Fruit fly (Drosophila melanogaster) whole organism, embryonic: ENCODE data around the gene CG4968.

Source experiments
- Aef1 ChIP-seq: fragments of 200-800 bp; sonication (Bioruptor generic); IDR thresholded peaks from 3 replicates; pipeline ENCODE4 v1.3.6; 2022; ENCODE audit warnings: missing biosample characterization, missing genetic modification characterization
- Asciz ChIP-seq: fragments of 200-800 bp; sonication (Bioruptor generic); optimal IDR thresholded peaks from 2 replicates; lab custom pipeline; 2017; ENCODE audit warnings: missing biosample characterization, mild to moderate bottlenecking, missing genetic modification characterization, missing genetic modification reagents
- B-H2 ChIP-seq: fragments of 200-800 bp; sonication (Bioruptor generic); optimal IDR thresholded peaks from 2 replicates; lab custom pipeline; 2018; ENCODE audit warnings: missing biosample characterization, mild to moderate bottlenecking, missing genetic modification characterization
- C15 ChIP-seq: fragments of 200-800 bp; sonication (Bioruptor generic); IDR thresholded peaks from 3 replicates; pipeline ENCODE4 v1.3.6; 2022; ENCODE audit warnings: missing biosample characterization, missing genetic modification characterization
- CG10321 ChIP-seq: fragments of 200-800 bp; sonication (Bioruptor generic); IDR thresholded peaks from 2 replicates; pipeline ENCODE4 v1.3.6; 2022; ENCODE audit warnings: missing biosample characterization, missing genetic modification characterization
- CG10543 ChIP-seq: fragments of 200-800 bp; sonication (Bioruptor generic); optimal IDR thresholded peaks from 3 replicates; lab custom pipeline; 2017; ENCODE audit warnings: missing biosample characterization, mild to moderate bottlenecking, missing genetic modification characterization, moderate library complexity
- CG12219 ChIP-seq: fragments of 200-800 bp; sonication (Bioruptor generic); optimal IDR thresholded peaks from 3 replicates; lab custom pipeline; 2018; ENCODE audit warnings: missing biosample characterization, mild to moderate bottlenecking, missing genetic modification characterization
- CG13424 ChIP-seq: fragments of 200-800 bp; sonication (Bioruptor generic); optimal IDR thresholded peaks from 2 replicates; lab custom pipeline; 2019; ENCODE audit warnings: missing biosample characterization, mild to moderate bottlenecking, missing genetic modification characterization, moderate library complexity
- CG13775 ChIP-seq: fragments of 200-800 bp; sonication (Bioruptor generic); optimal IDR thresholded peaks from 3 replicates; lab custom pipeline; 2017; ENCODE audit warnings: missing biosample characterization, mild to moderate bottlenecking, missing genetic modification characterization
- CG14014 ChIP-seq: fragments of 200-800 bp; sonication (Bioruptor generic); IDR thresholded peaks from 2 replicates; pipeline ENCODE4 v1.3.6; 2022; ENCODE audit warnings: missing biosample characterization, missing genetic modification characterization
- CG1603 ChIP-seq: fragments of 200-800 bp; sonication (Bioruptor generic); optimal IDR thresholded peaks from 2 replicates; lab custom pipeline; 2019; ENCODE audit warnings: missing biosample characterization, mild to moderate bottlenecking, missing genetic modification characterization, moderate library complexity
- CG17612 ChIP-seq: fragments of 200-800 bp; sonication (Bioruptor generic); IDR thresholded peaks from 2 replicates; pipeline ENCODE4 v1.3.6; 2022; ENCODE audit warnings: missing biosample characterization, missing genetic modification characterization
- CG17912 ChIP-seq: fragments of 200-800 bp; sonication (Bioruptor generic); optimal IDR thresholded peaks from 2 replicates; lab custom pipeline; 2018; ENCODE audit warnings: missing biosample characterization, mild to moderate bottlenecking, missing genetic modification characterization
- CG2875 ChIP-seq: fragments of 200-800 bp; sonication (Bioruptor generic); optimal IDR thresholded peaks from 2 replicates; lab custom pipeline; 2017; ENCODE audit warnings: missing biosample characterization, mild to moderate bottlenecking, missing genetic modification characterization, missing genetic modification reagents
- CG3726 ChIP-seq: fragments of 200-800 bp; sonication (Bioruptor generic); IDR thresholded peaks from 3 replicates; pipeline ENCODE4, ENCODE4 v1.3.6; 2022; ENCODE audit warnings: missing biosample characterization, missing genetic modification characterization
- CG3847 ChIP-seq: fragments of 200-800 bp; sonication (Bioruptor generic); IDR thresholded peaks from 2 replicates; pipeline ENCODE4 v1.3.6; 2022; ENCODE audit warnings: missing biosample characterization, missing genetic modification characterization
- CG4707 ChIP-seq: fragments of 200-800 bp; sonication (Bioruptor generic); optimal IDR thresholded peaks from 2 replicates; lab custom pipeline; 2018; ENCODE audit warnings: missing biosample characterization, mild to moderate bottlenecking, missing genetic modification characterization, moderate library complexity
- CG6272 ChIP-seq: fragments of 200-800 bp; sonication (Bioruptor generic); IDR thresholded peaks from 2 replicates; pipeline ENCODE4 v1.3.6; 2022; ENCODE audit warnings: missing biosample characterization, missing genetic modification characterization
- CG9609 ChIP-seq: fragments of 200-800 bp; sonication (Bioruptor generic); optimal IDR thresholded peaks from 3 replicates; lab custom pipeline; 2016; ENCODE audit warnings: missing biosample characterization, missing genetic modification characterization
- D19A ChIP-seq: fragments of 200-800 bp; optimal IDR thresholded peaks from 3 replicates; lab custom pipeline; 2019; ENCODE audit warnings: missing biosample characterization, mild to moderate bottlenecking, missing genetic modification characterization, moderate library complexity
- GATAe ChIP-seq: fragments of 200-800 bp; sonication (Bioruptor generic); conservative IDR thresholded peaks from 2 replicates; pipeline ENCODE4 v1.3.6; 2022; ENCODE audit warnings: missing biosample characterization, missing genetic modification characterization
- HLHmδ ChIP-seq: fragments of 200-800 bp; sonication (Bioruptor generic); optimal IDR thresholded peaks from 2 replicates; lab custom pipeline; 2018; ENCODE audit warnings: missing biosample characterization, mild to moderate bottlenecking, missing genetic modification characterization, moderate library complexity
- Hey ChIP-seq: fragments of 200-800 bp; sonication (Bioruptor generic); optimal IDR thresholded peaks from 3 replicates; lab custom pipeline; 2018; ENCODE audit warnings: missing biosample characterization, mild to moderate bottlenecking, missing genetic modification characterization
- HmgZ ChIP-seq: fragments of 200-800 bp; sonication (Bioruptor generic); optimal IDR thresholded peaks from 2 replicates; lab custom pipeline; 2018; ENCODE audit warnings: missing biosample characterization, mild to moderate bottlenecking, missing genetic modification characterization
- Lim3 ChIP-seq: fragments of 200-800 bp; sonication (Bioruptor generic); IDR thresholded peaks from 2 replicates; pipeline ENCODE4 v1.3.6; 2022; ENCODE audit warnings: missing biosample characterization, missing genetic modification characterization
- Max ChIP-seq: fragments of 200-800 bp; sonication (Bioruptor generic); optimal IDR thresholded peaks from 2 replicates; lab custom pipeline; 2016; ENCODE audit warnings: missing biosample characterization, mild to moderate bottlenecking, missing genetic modification characterization
- Med ChIP-seq: fragments of 200-800 bp; sonication (Bioruptor generic); peaks from one replicate; lab custom pipeline; 2016; ENCODE audit warnings: missing biosample characterization, missing genetic modification characterization, mild to moderate bottlenecking, inconsistent platforms, moderate library complexity
- Mes4 ChIP-seq: fragments of 200-800 bp; sonication (Bioruptor generic); optimal IDR thresholded peaks from 2 replicates; lab custom pipeline; 2016; ENCODE audit warnings: missing biosample characterization, missing genetic modification characterization
- Nf-YC ChIP-seq: fragments of 200-800 bp; optimal IDR thresholded peaks from 3 replicates; lab custom pipeline; 2019; ENCODE audit warnings: missing biosample characterization, mild to moderate bottlenecking, missing genetic modification characterization, moderate library complexity
- Spps ChIP-seq: fragments of 200-800 bp; sonication (Bioruptor generic); optimal IDR thresholded peaks from 2 replicates; lab custom pipeline; 2018; ENCODE audit warnings: missing biosample characterization, mild to moderate bottlenecking, missing genetic modification characterization
- YL-1 ChIP-seq: fragments of 200-800 bp; sonication (Bioruptor generic); optimal IDR thresholded peaks from 3 replicates; lab custom pipeline; 2017; ENCODE audit warnings: missing biosample characterization, mild to moderate bottlenecking, missing genetic modification characterization
- ap ChIP-seq: fragments of 200-800 bp; sonication (Bioruptor generic); IDR thresholded peaks from 2 replicates; pipeline ENCODE4 v1.3.6; 2022; ENCODE audit warnings: missing biosample characterization, missing genetic modification characterization
- ara ChIP-seq: fragments of 200-800 bp; sonication (Bioruptor generic); IDR thresholded peaks from 2 replicates; pipeline ENCODE4 v1.3.6; 2022; ENCODE audit warnings: missing biosample characterization, missing genetic modification characterization
- ato ChIP-seq: fragments of 200-800 bp; sonication (Bioruptor generic); IDR thresholded peaks from 2 replicates; pipeline ENCODE4 v1.3.6; 2022; ENCODE audit warnings: missing biosample characterization, missing genetic modification characterization; ENCODE audit not compliant: partially characterized antibody
- bbx ChIP-seq: fragments of 200-800 bp; sonication (Bioruptor generic); IDR thresholded peaks from 2 replicates; pipeline ENCODE4 v1.3.6; 2022; ENCODE audit warnings: missing biosample characterization, missing genetic modification characterization; ENCODE audit not compliant: partially characterized antibody
- danr ChIP-seq: fragments of 200-800 bp; sonication (Bioruptor generic); IDR thresholded peaks from 2 replicates; pipeline ENCODE4 v1.3.6; 2022; ENCODE audit warnings: missing biosample characterization, missing genetic modification characterization
- fd64A ChIP-seq: fragments of 200-800 bp; sonication (Bioruptor generic); optimal IDR thresholded peaks from 3 replicates; lab custom pipeline; 2018; ENCODE audit warnings: missing biosample characterization, mild to moderate bottlenecking, missing genetic modification characterization
- hbn ChIP-seq: fragments of 200-800 bp; sonication (Bioruptor generic); IDR thresholded peaks from 2 replicates; pipeline ENCODE4 v1.3.6; 2022; ENCODE audit warnings: missing biosample characterization, missing genetic modification characterization; ENCODE audit not compliant: partially characterized antibody
- ind ChIP-seq: fragments of 200-800 bp; sonication (Bioruptor generic); optimal IDR thresholded peaks from 3 replicates; lab custom pipeline; 2016; ENCODE audit warnings: missing biosample characterization, missing genetic modification characterization
- lbe ChIP-seq: fragments of 200-800 bp; sonication (Bioruptor generic); optimal IDR thresholded peaks from 2 replicates; lab custom pipeline; 2016; ENCODE audit warnings: missing biosample characterization, mild to moderate bottlenecking, missing genetic modification characterization
- lov ChIP-seq, 2 experiments: fragments of 200-800 bp in 1 of 2; fragments of >200 bp in 1 of 2; sonication (Bioruptor generic) in 1 of 2; IDR thresholded peaks in 1 of 2; optimal IDR thresholded peaks in 1 of 2; 2 replicates in 1 of 2; 3 replicates in 1 of 2; pipeline versions ENCODE4 v1.3.6 to Lab custom; 2017 to 2022; ENCODE audit warnings: missing biosample characterization in 1 of 2, missing genetic modification characterization in 1 of 2
- oc ChIP-seq: fragments of 200-800 bp; sonication (Bioruptor generic); optimal IDR thresholded peaks from 2 replicates; lab custom pipeline; 2018; ENCODE audit warnings: missing biosample characterization, mild to moderate bottlenecking, missing genetic modification characterization, moderate library complexity
- pum ChIP-seq: fragments of 200-800 bp; sonication (Bioruptor generic); optimal IDR thresholded peaks from 2 replicates; lab custom pipeline; 2016; ENCODE audit warnings: missing biosample characterization, missing genetic modification characterization
- rib ChIP-seq: fragments of 200-800 bp; sonication (Bioruptor generic); IDR thresholded peaks from 2 replicates; pipeline ENCODE4 v1.3.6; 2022; ENCODE audit warnings: missing biosample characterization, missing genetic modification characterization
- salm ChIP-seq: fragments of 200-800 bp; sonication (Bioruptor generic); optimal IDR thresholded peaks from 2 replicates; lab custom pipeline; 2018; ENCODE audit warnings: missing biosample characterization, mild to moderate bottlenecking, missing genetic modification characterization
- sqz ChIP-seq: fragments of 200-800 bp; sonication (Bioruptor generic); optimal IDR thresholded peaks from 3 replicates; lab custom pipeline; 2018; ENCODE audit warnings: missing biosample characterization, mild to moderate bottlenecking, missing genetic modification characterization
- tgo ChIP-seq: fragments of 200-800 bp; sonication (Bioruptor generic); IDR thresholded peaks from 3 replicates; pipeline ENCODE4 v1.3.6; 2022; ENCODE audit warnings: missing biosample characterization, missing genetic modification characterization
- tin ChIP-seq: fragments of 200-800 bp; sonication (Bioruptor generic); optimal IDR thresholded peaks from 3 replicates; lab custom pipeline; 2016; ENCODE audit warnings: missing biosample characterization, missing genetic modification characterization
- trh ChIP-seq: fragments of 200-800 bp; sonication (Bioruptor generic); optimal IDR thresholded peaks from 2 replicates; lab custom pipeline; 2016; ENCODE audit warnings: missing biosample characterization, missing genetic modification characterization
- ttk ChIP-seq: fragments of 200-800 bp; sonication (Bioruptor generic); IDR thresholded peaks from 2 replicates; pipeline ENCODE4 v2.1.2; 2022; ENCODE audit warnings: missing biosample characterization, missing genetic modification characterization

Gene CG4968

DNA sequence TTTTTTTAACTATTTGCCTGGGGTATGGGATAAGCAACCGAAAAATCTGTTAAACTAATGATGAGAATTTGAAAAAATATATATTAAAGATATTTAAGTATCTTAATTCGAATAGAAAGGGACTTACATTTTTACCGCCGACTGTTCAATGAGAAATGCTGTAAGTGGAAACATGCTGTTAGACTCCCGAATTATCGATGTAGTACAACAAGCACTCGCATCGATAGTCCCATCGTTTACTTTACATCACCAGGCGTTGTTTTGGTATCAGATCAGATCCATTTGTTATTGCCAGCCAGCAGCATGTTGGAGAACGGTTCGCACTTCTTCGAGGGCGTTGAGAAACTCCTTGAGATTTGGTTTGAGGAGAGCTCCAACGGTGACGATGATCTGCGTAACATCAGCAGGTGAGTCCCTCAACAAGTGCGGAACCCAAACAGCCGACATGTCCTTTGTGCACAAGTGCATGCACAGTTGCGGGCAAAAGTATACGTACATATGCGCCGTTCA is 32.5 kb downstream of the CG4968 start, which contains the start of gene SamDC (continued):
- TF ChIP-seq Med (GFP tag; lab: Kevin White, UChicago), result peak; percentile 91
- TF ChIP-seq sqz (GFP tag; lab: Kevin White, UChicago), result no peak
- TF ChIP-seq ap, result no peak
- TF ChIP-seq CG10321 (GFP tag; lab: Robert Waterston, UW), result no peak
- no peak for TF ChIP-seq trh (GFP tag; lab: Kevin White, UChicago)
- no peak for TF ChIP-seq Spps (tag; lab: Kevin White, UChicago)
- TF ChIP-seq CG3847, result no peak; the same call in none of the 2 replicates
- TF ChIP-seq bbx (GFP tag; lab: Robert Waterston, UW), result peak; percentile 86
- no peak for TF ChIP-seq CG10543 (GFP tag; lab: Kevin White, UChicago)
- TF ChIP-seq YL-1 (GFP tag; lab: Kevin White, UChicago), result peak; percentile 61
- no peak for TF ChIP-seq Hey (tag; lab: Kevin White, UChicago)
- no peak for TF ChIP-seq CG2875 (GFP tag; lab: Kevin White, UChicago)
- TF ChIP-seq D19A (tag; lab: Kevin White, UChicago), result peak; percentile 55
- peak; percentile 14 for TF ChIP-seq salm (tag; lab: Kevin White, UChicago)
- TF ChIP-seq CG3726 (GFP tag; lab: Robert Waterston, UW), result no peak
- no peak for TF ChIP-seq oc (tag; lab: Kevin White, UChicago)
- no peak for TF ChIP-seq fd64A
- TF ChIP-seq CG6272 (GFP tag; lab: Robert Waterston, UW), result no peak
- no peak for TF ChIP-seq B-H2 (GFP tag; lab: Kevin White, UChicago)
- TF ChIP-seq lbe (GFP tag; lab: Kevin White, UChicago), result peak; percentile 13
- TF ChIP-seq Mes4 (GFP tag; lab: Kevin White, UChicago), result no peak
- TF ChIP-seq ara (GFP tag; lab: Robert Waterston, UW), result peak; percentile 58; the same call in 1 of the 2 replicates
- TF ChIP-seq Max, result peak; percentile 4
- peak; percentile 24; the same call in 1 of the 3 replicates for TF ChIP-seq Aef1 (GFP tag; lab: Robert Waterston, UW)
- TF ChIP-seq hbn (GFP tag; lab: Robert Waterston, UW), result peak; percentile 54
- TF ChIP-seq GATAe (GFP tag; lab: Robert Waterston, UW), result no peak
- TF ChIP-seq rib, result no peak
- no peak for TF ChIP-seq CG12219
- no peak for TF ChIP-seq Asciz (GFP tag; lab: Kevin White, UChicago)
- TF ChIP-seq tin (GFP tag; lab: Kevin White, UChicago), result peak; percentile 13
- TF ChIP-seq Lim3, result no peak
- TF ChIP-seq CG13424 (tag; lab: Kevin White, UChicago), result peak; percentile 59
- TF ChIP-seq HLHmδ (GFP tag; lab: Kevin White, UChicago), result peak; percentile 46
- no peak for TF ChIP-seq CG9609 (GFP tag; lab: Kevin White, UChicago)
- TF ChIP-seq tgo (GFP tag; lab: Robert Waterston, UW), result no peak; the same call in 1 of the 3 replicates
- TF ChIP-seq ind, result peak; percentile 25
- no peak for TF ChIP-seq pum (GFP tag; lab: Kevin White, UChicago)
- no peak for TF ChIP-seq C15 (GFP tag; lab: Robert Waterston, UW)
- no peak for TF ChIP-seq CG14014 (GFP tag; lab: Robert Waterston, UW)
- no peak for TF ChIP-seq CG17912 (GFP tag; lab: Kevin White, UChicago)
- TF ChIP-seq CG13775 (GFP tag; lab: Kevin White, UChicago), result peak; percentile 45
- TF ChIP-seq lov (optimal IDR thresholded peaks at IDR 0.05; lab: Kevin White, UChicago), result no peak
- no peak for TF ChIP-seq lov (GFP tag; IDR thresholded peaks at IDR 0.05; lab: Robert Waterston, UW)
- TF ChIP-seq ato (GFP tag; lab: Robert Waterston, UW), result peak; percentile 79
- TF ChIP-seq CG17612 (GFP tag; lab: Robert Waterston, UW), result no peak
- no peak for TF ChIP-seq danr
- TF ChIP-seq ttk (GFP tag; lab: Robert Waterston, UW), result no peak; the same call in 1 of the 2 replicates
- no peak for TF ChIP-seq Nf-YC (tag; lab: Kevin White, UChicago)
- peak; percentile 8 for TF ChIP-seq CG4707
- TF ChIP-seq CG1603 (tag; lab: Kevin White, UChicago), result peak; percentile 79
- TF ChIP-seq HmgZ (tag; lab: Kevin White, UChicago), result peak; percentile 59
